Worm (Caenorhabditis elegans): ENCODE measurements around the gene cnx-1.
A peak's percentile ranks its signal among the peaks of the same experiment; 100 is the strongest.

cnx-1 gene

ce11 chrIII:9817087-9817612 lies at the start of gene cnx-1:
TSS of gene cnx-1 (minus strand) at chrIII:9817137.
- TF ChIP-seq aly-2 (tag; optimal IDR thresholded peaks at IDR 0.05): no peak
- no peak for TF ChIP-seq nhr-28 (tag; optimal IDR thresholded peaks at IDR 0.05)
- no peak for TF ChIP-seq mml-1 (tag; optimal IDR thresholded peaks at IDR 0.05)
- TF ChIP-seq sea-2 (GFP tag; optimal IDR thresholded peaks at IDR 0.05): peak; percentile 8
- TF ChIP-seq nhr-237 (tag; optimal IDR thresholded peaks at IDR 0.05): no peak
- TF ChIP-seq tbx-2 (tag; optimal IDR thresholded peaks at IDR 0.05): no peak
- no peak for TF ChIP-seq fkh-10 (GFP tag; optimal IDR thresholded peaks at IDR 0.05)
- peak; percentile 66 for TF ChIP-seq lin-39 (tag; optimal IDR thresholded peaks at IDR 0.05)
- TF ChIP-seq ama-1 (optimal IDR thresholded peaks at IDR 0.05): peak; percentile 41
- no peak for TF ChIP-seq skn-1 (tag; optimal IDR thresholded peaks at IDR 0.05)
- no peak for TF ChIP-seq R02D3.7 (tag; optimal IDR thresholded peaks at IDR 0.05)
- no peak for TF ChIP-seq elt-3 (tag; optimal IDR thresholded peaks at IDR 0.05)
- no peak for TF ChIP-seq unc-39 (tag; optimal IDR thresholded peaks at IDR 0.05)
- TF ChIP-seq ceh-28 (tag; optimal IDR thresholded peaks at IDR 0.05): no peak
- TF ChIP-seq pha-4 (tag; optimal IDR thresholded peaks at IDR 0.05): peak; percentile 10
- no peak for TF ChIP-seq nhr-43 (tag; optimal IDR thresholded peaks at IDR 0.05; ENCODE audit: poor library complexity, severe bottlenecking)
- TF ChIP-seq ztf-4 (tag; optimal IDR thresholded peaks at IDR 0.05): no peak
- TF ChIP-seq hmg-11 (tag; optimal IDR thresholded peaks at IDR 0.05): peak; percentile 72
- peak; percentile 28 for TF ChIP-seq nhr-23 (tag; optimal IDR thresholded peaks at IDR 0.05)
- no peak for TF ChIP-seq elt-1 (tag; optimal IDR thresholded peaks at IDR 0.05)
- peak; percentile 16 for TF ChIP-seq lin-15B (tag; optimal IDR thresholded peaks at IDR 0.05)
- no peak for TF ChIP-seq nhr-77 (tag; optimal IDR thresholded peaks at IDR 0.05)
- no peak for TF ChIP-seq nhr-12 (tag; optimal IDR thresholded peaks at IDR 0.05)
- no peak for TF ChIP-seq elt-2 (tag; optimal IDR thresholded peaks at IDR 0.05)
- no peak for TF ChIP-seq pqm-1 (tag; optimal IDR thresholded peaks at IDR 0.05)
- no peak for TF ChIP-seq jun-1 (tag; optimal IDR thresholded peaks at IDR 0.05)
- peak; percentile 10 for TF ChIP-seq nhr-25 (tag; optimal IDR thresholded peaks at IDR 0.05)
- TF ChIP-seq egl-27 (tag; optimal IDR thresholded peaks at IDR 0.05): no peak
- TF ChIP-seq nhr-67 (tag; optimal IDR thresholded peaks at IDR 0.05): no peak
- TF ChIP-seq nhr-76 (tag; optimal IDR thresholded peaks at IDR 0.05): no peak
- TF ChIP-seq unc-62 (GFP tag; optimal IDR thresholded peaks at IDR 0.05): no peak
- no peak for TF ChIP-seq nhr-11 (tag; optimal IDR thresholded peaks at IDR 0.05)
- TF ChIP-seq lsy-12 (tag; optimal IDR thresholded peaks at IDR 0.05): no peak
- TF ChIP-seq nfya-1 (tag; optimal IDR thresholded peaks at IDR 0.05; ENCODE audit: insufficient read depth): peak; percentile 49

ce11 chrIII:9862469-9862868 lies 45.5 kb upstream of the cnx-1 start:
- TF ChIP-seq hmg-11 (tag; optimal IDR thresholded peaks at IDR 0.05): no peak
- TF ChIP-seq ztf-11 (tag; optimal IDR thresholded peaks at IDR 0.05): no peak
- TF ChIP-seq pha-4 (tag; optimal IDR thresholded peaks at IDR 0.05): no peak
- TF ChIP-seq mml-1 (tag; optimal IDR thresholded peaks at IDR 0.05): no peak
- no peak for TF ChIP-seq nhr-67 (tag; optimal IDR thresholded peaks at IDR 0.05)
- TF ChIP-seq lin-15B (tag; optimal IDR thresholded peaks at IDR 0.05): no peak
- TF ChIP-seq nhr-77 (tag; optimal IDR thresholded peaks at IDR 0.05): no peak
- TF ChIP-seq nhr-237 (tag; optimal IDR thresholded peaks at IDR 0.05): no peak
- TF ChIP-seq nhr-25 (tag; optimal IDR thresholded peaks at IDR 0.05): no peak
- no peak for TF ChIP-seq nfya-1 (tag; optimal IDR thresholded peaks at IDR 0.05; ENCODE audit: insufficient read depth)
- no peak for TF ChIP-seq nhr-11 (tag; optimal IDR thresholded peaks at IDR 0.05)
- no peak for TF ChIP-seq mdl-1 (tag; optimal IDR thresholded peaks at IDR 0.05)
- TF ChIP-seq ceh-28 (tag; optimal IDR thresholded peaks at IDR 0.05): no peak
- TF ChIP-seq nhr-43 (tag; optimal IDR thresholded peaks at IDR 0.05; ENCODE audit: poor library complexity, severe bottlenecking): no peak
- TF ChIP-seq zag-1 (tag; optimal IDR thresholded peaks at IDR 0.05): no peak
- TF ChIP-seq egl-27 (tag; optimal IDR thresholded peaks at IDR 0.05): no peak

ce11 chrIII:9861470-9862342 lies 44.8 kb upstream of the cnx-1 start:
- TF ChIP-seq ceh-9 (tag; optimal IDR thresholded peaks at IDR 0.05) (no peak), nhr-23 (tag; optimal IDR thresholded peaks at IDR 0.05) (no peak), unc-39 (tag; optimal IDR thresholded peaks at IDR 0.05) (no peak), nhr-12 (tag; optimal IDR thresholded peaks at IDR 0.05) (no peak), nhr-25 (tag; optimal IDR thresholded peaks at IDR 0.05) (peak; percentile 19), fkh-10 (GFP tag; optimal IDR thresholded peaks at IDR 0.05) (no peak), zag-1 (tag; optimal IDR thresholded peaks at IDR 0.05) (no peak), hmg-11 (tag; optimal IDR thresholded peaks at IDR 0.05) (peak; percentile 53), nhr-77 (tag; optimal IDR thresholded peaks at IDR 0.05) (no peak), lin-39 (tag; optimal IDR thresholded peaks at IDR 0.05) (peak; percentile 58), skn-1 (tag; optimal IDR thresholded peaks at IDR 0.05) (peak; percentile 46), ztf-4 (tag; optimal IDR thresholded peaks at IDR 0.05) (no peak), nhr-11 (tag; optimal IDR thresholded peaks at IDR 0.05) (no peak), pqm-1 (tag; optimal IDR thresholded peaks at IDR 0.05) (peak; percentile 15), fos-1 (tag; optimal IDR thresholded peaks at IDR 0.05) (no peak), tbx-2 (tag; optimal IDR thresholded peaks at IDR 0.05) (peak; percentile 20), elt-1 (tag; optimal IDR thresholded peaks at IDR 0.05) (no peak), nhr-76 (tag; optimal IDR thresholded peaks at IDR 0.05) (no peak), ama-1 (optimal IDR thresholded peaks at IDR 0.05) (no peak), ceh-82 (tag; optimal IDR thresholded peaks at IDR 0.05) (peak; percentile 4), jun-1 (tag; optimal IDR thresholded peaks at IDR 0.05) (peak; percentile 71), aly-2 (tag; optimal IDR thresholded peaks at IDR 0.05) (no peak), nhr-67 (tag; optimal IDR thresholded peaks at IDR 0.05) (no peak), eor-1 (tag; optimal IDR thresholded peaks at IDR 0.05) (no peak), nhr-43 (tag; optimal IDR thresholded peaks at IDR 0.05; ENCODE audit: poor library complexity, severe bottlenecking) (peak; percentile 26), ztf-11 (tag; optimal IDR thresholded peaks at IDR 0.05) (no peak), elt-3 (tag; optimal IDR thresholded peaks at IDR 0.05) (peak in 1 of 3 experiments; percentile 38), ZK546.5 (tag; optimal IDR thresholded peaks at IDR 0.05) (no peak), egl-27 (tag; optimal IDR thresholded peaks at IDR 0.05) (no peak), mml-1 (tag; optimal IDR thresholded peaks at IDR 0.05) (no peak)
